Worm (Caenorhabditis elegans) whole organism, early embryonic: Measurements from ENCODE around the gene C34F6.9.

Experiments
- B0310.2 ChIP-seq: sonication (generic microtip); optimal IDR thresholded peaks from 2 replicates; lab custom pipeline; 2016; ENCODE audit warnings: mild to moderate bottlenecking, missing genetic modification characterization, missing compliant biosample characterization
- F13C5.2 ChIP-seq: sonication (generic microtip); optimal IDR thresholded peaks from 2 replicates; lab custom pipeline; 2017; ENCODE audit warnings: mild to moderate bottlenecking, missing genetic modification characterization, inconsistent platforms, missing compliant biosample characterization
- aly-1 ChIP-seq: sonication (generic microtip); optimal IDR thresholded peaks from 2 replicates; lab custom pipeline; 2016; ENCODE audit warnings: missing genetic modification characterization, missing compliant biosample characterization
- ama-1 ChIP-seq: fragments of 150-350 bp; optimal IDR thresholded peaks from 2 replicates; lab custom pipeline; 2014
- ceh-13 ChIP-seq: fragments of 200-800 bp; sonication (Bioruptor generic); optimal IDR thresholded peaks from 2 replicates; lab custom pipeline; 2018; ENCODE audit warnings: mild to moderate bottlenecking, missing genetic modification characterization, missing compliant biosample characterization
- ceh-36 ChIP-seq: sonication (generic microtip); optimal IDR thresholded peaks from 2 replicates; lab custom pipeline; 2016; ENCODE audit warnings: missing genetic modification characterization, inconsistent platforms, missing compliant biosample characterization
- ets-7 ChIP-seq: sonication (generic microtip); optimal IDR thresholded peaks from 2 replicates; lab custom pipeline; 2016; ENCODE audit warnings: missing genotype, missing genetic modification characterization, missing compliant biosample characterization
- flt-1 ChIP-seq: fragments of 200-800 bp; sonication (Bioruptor generic); IDR thresholded peaks from 2 replicates; pipeline ENCODE4 v1.3.6; 2022; ENCODE audit warnings: missing genetic modification characterization, missing compliant biosample characterization
- hmbx-1 ChIP-seq: sonication (generic microtip); optimal IDR thresholded peaks from 2 replicates; lab custom pipeline; 2016; ENCODE audit warnings: mild to moderate bottlenecking, missing genetic modification characterization, missing compliant biosample characterization
- hmg-4 ChIP-seq: fragments of 200-800 bp; sonication (Bioruptor generic); optimal IDR thresholded peaks from 2 replicates; lab custom pipeline; 2018; ENCODE audit warnings: mild to moderate bottlenecking, missing genetic modification characterization, missing compliant biosample characterization
- hnd-1 ChIP-seq: sonication (generic microtip); optimal IDR thresholded peaks from 2 replicates; lab custom pipeline; 2016; ENCODE audit warnings: missing genetic modification characterization, missing compliant biosample characterization
- pes-1 ChIP-seq: fragments of 200-800 bp; sonication (Bioruptor generic); IDR thresholded peaks from 2 replicates; pipeline ENCODE4 v1.3.6; 2022; ENCODE audit warnings: missing genetic modification reagents, missing genetic modification characterization, missing compliant biosample characterization
- scrt-1 ChIP-seq: fragments of 200-800 bp; sonication (Bioruptor generic); IDR thresholded peaks from 2 replicates; pipeline ENCODE4 v1.3.6; 2022; ENCODE audit warnings: missing genetic modification characterization, missing compliant biosample characterization
- sea-1 ChIP-seq: fragments of 200-800 bp; sonication (Bioruptor generic); conservative IDR thresholded peaks from 2 replicates; pipeline ENCODE4 v1.3.6; 2022; ENCODE audit warnings: missing genetic modification characterization, missing compliant biosample characterization
- tbx-11 ChIP-seq: fragments of 200-800 bp; sonication (Bioruptor generic); IDR thresholded peaks from 2 replicates; pipeline ENCODE4 v1.3.6; 2022; ENCODE audit warnings: missing genetic modification characterization, missing compliant biosample characterization
- tbx-37 ChIP-seq: fragments of 200-800 bp; sonication (Bioruptor generic); conservative IDR thresholded peaks from 2 replicates; pipeline ENCODE4 v1.3.6; 2022; ENCODE audit warnings: missing genetic modification reagents, missing genetic modification characterization, missing compliant biosample characterization
- tra-4 ChIP-seq: sonication (generic microtip); optimal IDR thresholded peaks from 2 replicates; lab custom pipeline; 2017; ENCODE audit warnings: missing genetic modification characterization, missing compliant biosample characterization

C34F6.9 gene

DNA sequence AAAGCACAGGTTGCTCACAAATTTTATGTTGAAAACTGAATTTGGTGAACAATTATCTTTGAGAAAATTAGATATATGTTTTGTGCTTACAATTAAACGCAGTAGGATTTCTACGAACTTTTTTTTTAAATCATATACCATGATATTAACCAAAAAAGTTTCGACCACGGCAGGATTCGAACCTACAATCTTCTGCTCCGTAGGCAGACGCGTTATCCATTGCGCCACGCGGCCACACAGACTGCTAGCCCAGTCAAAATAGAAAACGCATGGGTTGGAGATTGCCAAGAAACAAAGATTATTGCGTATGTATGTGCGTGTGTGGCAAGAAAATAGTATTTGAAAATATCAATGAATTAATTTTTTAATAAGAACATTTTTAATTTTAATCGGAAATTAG lies 30.0 kb upstream of the C34F6.9 start:
- peak; percentile 88 for TF ChIP-seq hmg-4
- peak; percentile 36 for TF ChIP-seq ets-7
- TF ChIP-seq F13C5.2 (tag; lab: Kevin White, UChicago): peak; percentile 73
- peak; percentile 78 for TF ChIP-seq ceh-36 (tag; lab: Kevin White, UChicago)
- TF ChIP-seq tbx-11 (GFP tag; lab: Robert Waterston, UW): peak; percentile 86
- TF ChIP-seq aly-1 (tag; lab: Kevin White, UChicago): no peak
- peak; percentile 85; the same call in 1 of the 2 replicates for TF ChIP-seq pes-1 (GFP tag; lab: Robert Waterston, UW)
- TF ChIP-seq ceh-13 (GFP tag; lab: Kevin White, UChicago): peak; percentile 66
- peak; percentile 78 for TF ChIP-seq flt-1 (GFP tag; lab: Robert Waterston, UW)
- no peak for TF ChIP-seq B0310.2 (tag; lab: Kevin White, UChicago)
- TF ChIP-seq ama-1 (lab: Kevin White, UChicago): no peak
- peak; percentile 38 for TF ChIP-seq tra-4
- peak; percentile 68; the same call in 1 of the 2 replicates for TF ChIP-seq sea-1
- peak; percentile 35 for TF ChIP-seq hmbx-1 (tag; lab: Kevin White, UChicago)
- peak; percentile 68; the same call in 1 of the 2 replicates for TF ChIP-seq tbx-37 (GFP tag; lab: Robert Waterston, UW)
- peak; percentile 81 for TF ChIP-seq scrt-1 (GFP tag; lab: Robert Waterston, UW)
- peak; percentile 63 for TF ChIP-seq hnd-1

DNA sequence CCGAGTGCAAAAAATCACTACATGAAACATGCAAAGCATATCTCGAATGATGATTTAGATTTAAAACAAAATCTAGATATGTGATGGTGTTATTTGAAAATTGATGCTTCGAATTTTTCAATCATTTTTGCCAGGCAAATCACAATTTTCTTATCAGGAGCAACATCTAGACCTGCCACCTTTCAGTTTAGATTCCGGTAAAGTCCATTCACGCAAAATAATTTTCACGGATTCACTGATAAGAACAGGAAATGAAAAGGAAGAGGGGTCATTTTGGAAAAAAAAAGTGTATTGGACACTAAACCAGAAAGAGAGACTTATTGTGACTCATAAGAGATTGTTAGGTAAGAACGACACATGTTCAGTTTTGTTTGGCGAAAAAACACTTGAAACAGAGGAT lies 29.5 kb upstream of the C34F6.9 start:
- TF ChIP-seq tra-4: no peak
- TF ChIP-seq ceh-36 (tag; lab: Kevin White, UChicago): no peak
- no peak for TF ChIP-seq ceh-13 (GFP tag; lab: Kevin White, UChicago)
- TF ChIP-seq B0310.2 (tag; lab: Kevin White, UChicago): no peak
- TF ChIP-seq ama-1 (lab: Kevin White, UChicago): no peak
- TF ChIP-seq scrt-1 (GFP tag; lab: Robert Waterston, UW): no peak
- TF ChIP-seq aly-1 (tag; lab: Kevin White, UChicago): no peak
- no peak for TF ChIP-seq hnd-1
- TF ChIP-seq pes-1 (GFP tag; lab: Robert Waterston, UW): no peak
- TF ChIP-seq sea-1: no peak
- TF ChIP-seq tbx-37 (GFP tag; lab: Robert Waterston, UW): no peak
- no peak for TF ChIP-seq F13C5.2 (tag; lab: Kevin White, UChicago)
- no peak for TF ChIP-seq flt-1 (GFP tag; lab: Robert Waterston, UW)
- TF ChIP-seq tbx-11 (GFP tag; lab: Robert Waterston, UW): no peak
- no peak for TF ChIP-seq hmbx-1 (tag; lab: Kevin White, UChicago)
- no peak for TF ChIP-seq hmg-4
- no peak for TF ChIP-seq ets-7

DNA sequence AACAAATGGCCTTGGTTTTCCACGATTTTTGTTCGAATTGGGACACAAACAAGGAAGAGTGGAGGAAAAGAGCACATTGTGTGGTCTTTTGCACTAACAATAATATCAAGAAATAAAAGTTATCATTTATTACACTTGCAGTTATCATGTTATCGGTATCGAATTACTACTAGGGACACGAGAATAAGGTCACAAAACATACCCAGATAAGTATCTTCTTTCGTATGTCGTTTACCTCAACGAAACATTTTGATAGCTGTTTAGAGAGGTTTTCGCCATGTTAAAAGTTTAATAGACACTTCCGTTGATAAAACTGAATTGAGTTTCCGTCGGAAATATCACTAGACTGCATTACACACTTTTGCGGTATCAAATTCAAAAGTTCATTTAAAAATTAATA lies 28.5 kb upstream of the C34F6.9 start:
- TF ChIP-seq ceh-36 (tag; lab: Kevin White, UChicago) (no peak), hnd-1 (no peak), tbx-37 (GFP tag; lab: Robert Waterston, UW) (no peak), hmg-4 (no peak), tra-4 (no peak), pes-1 (GFP tag; lab: Robert Waterston, UW) (no peak), flt-1 (GFP tag; lab: Robert Waterston, UW) (no peak)

DNA sequence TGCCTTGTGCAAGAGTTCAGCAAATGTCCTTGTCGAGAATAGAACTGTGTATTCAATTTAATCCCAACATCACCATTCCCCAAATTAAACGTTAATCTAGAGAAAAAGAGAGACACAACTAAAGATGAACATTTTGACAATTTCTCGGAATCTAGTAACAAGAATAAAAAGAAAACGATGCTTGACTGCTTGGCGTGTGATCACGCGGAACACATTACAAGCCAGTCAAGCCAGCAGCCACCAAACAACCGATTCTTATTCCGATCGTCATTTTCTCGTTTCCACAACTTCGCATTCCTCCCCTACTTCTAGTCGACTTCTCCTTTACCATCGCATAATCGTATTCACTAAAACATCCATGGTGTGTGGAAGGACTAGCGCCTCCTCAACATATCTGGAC lies 26.9 kb upstream of the C34F6.9 start:
- TF ChIP-seq tra-4: no peak
- TF ChIP-seq ceh-13 (GFP tag; lab: Kevin White, UChicago): no peak
- no peak for TF ChIP-seq scrt-1 (GFP tag; lab: Robert Waterston, UW)
- TF ChIP-seq hnd-1: no peak
- no peak for TF ChIP-seq B0310.2 (tag; lab: Kevin White, UChicago)
- no peak for TF ChIP-seq aly-1 (tag; lab: Kevin White, UChicago)
- no peak for TF ChIP-seq ceh-36 (tag; lab: Kevin White, UChicago)
- no peak for TF ChIP-seq F13C5.2 (tag; lab: Kevin White, UChicago)
- no peak for TF ChIP-seq ama-1 (lab: Kevin White, UChicago)
- TF ChIP-seq pes-1 (GFP tag; lab: Robert Waterston, UW): no peak
- no peak for TF ChIP-seq hmg-4

DNA sequence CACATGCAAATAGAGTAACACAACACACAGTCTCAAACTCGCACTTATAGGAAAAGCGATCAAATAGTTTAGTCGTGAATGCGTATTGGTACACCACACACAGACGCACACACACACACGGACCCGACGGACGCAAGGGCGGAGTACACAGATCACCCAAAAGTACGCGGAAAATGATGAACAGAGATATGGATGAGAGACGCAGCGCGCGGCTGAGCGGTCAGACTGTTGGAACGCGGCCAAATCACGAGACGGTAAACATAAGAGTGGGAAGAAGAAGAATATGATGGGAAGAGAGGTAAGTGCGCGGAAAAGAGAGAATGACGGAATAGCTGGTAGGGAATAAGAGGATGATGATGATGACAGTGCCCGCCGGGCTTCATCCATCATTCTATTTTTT lies 25.6 kb upstream of the C34F6.9 start:
- TF ChIP-seq ceh-36 (tag; lab: Kevin White, UChicago) (no peak), hmg-4 (peak; percentile 46)

DNA sequence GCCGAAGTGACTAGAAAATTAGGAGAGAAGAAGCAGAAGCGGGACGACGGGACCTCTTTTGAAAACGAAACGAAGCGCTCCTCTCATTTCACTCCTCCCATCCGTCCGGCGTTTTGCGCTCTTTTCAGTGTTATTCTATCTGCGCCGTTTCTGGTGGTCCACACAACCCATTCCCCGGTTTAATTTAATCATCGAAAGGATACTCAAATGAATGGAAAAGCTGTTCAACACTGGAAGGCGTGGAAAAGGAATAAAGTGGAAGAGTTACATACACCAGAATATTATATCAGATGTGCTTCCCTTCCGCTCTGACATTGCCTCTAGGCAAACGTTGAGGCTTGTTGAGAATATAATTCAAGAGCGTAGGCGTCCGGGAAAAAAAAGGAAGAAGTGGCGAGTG lies 22.6 kb upstream of the C34F6.9 start:
- TF ChIP-seq ama-1 (lab: Kevin White, UChicago) (no peak), aly-1 (tag; lab: Kevin White, UChicago) (no peak), tbx-11 (GFP tag; lab: Robert Waterston, UW) (no peak), ets-7 (no peak), B0310.2 (tag; lab: Kevin White, UChicago) (no peak), ceh-36 (tag; lab: Kevin White, UChicago) (no peak), pes-1 (GFP tag; lab: Robert Waterston, UW) (no peak), ceh-13 (GFP tag; lab: Kevin White, UChicago) (no peak), sea-1 (no peak), scrt-1 (GFP tag; lab: Robert Waterston, UW) (no peak), flt-1 (GFP tag; lab: Robert Waterston, UW) (no peak)

DNA sequence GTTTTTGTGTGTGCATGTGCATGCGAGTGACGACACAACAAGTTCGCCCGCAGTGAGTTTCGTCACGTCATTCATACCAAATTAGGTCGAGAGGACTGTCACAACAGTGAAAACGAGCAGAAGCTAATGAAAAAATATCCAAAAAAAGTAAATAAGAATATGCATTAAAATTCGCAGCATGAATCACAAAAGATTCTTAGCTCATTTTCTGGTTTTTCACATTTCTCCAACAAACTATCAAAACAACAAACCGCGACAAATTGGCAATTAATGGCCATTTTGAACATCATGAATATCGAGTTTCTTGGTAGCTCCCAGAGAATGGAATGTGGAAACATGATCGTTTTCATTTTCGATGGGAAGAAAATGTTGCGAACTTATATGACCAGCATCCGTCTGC lies 21.2 kb upstream of the C34F6.9 start:
- TF ChIP-seq B0310.2 (tag; lab: Kevin White, UChicago) (no peak), hmbx-1 (tag; lab: Kevin White, UChicago) (no peak), hmg-4 (no peak), ets-7 (no peak), tbx-37 (GFP tag; lab: Robert Waterston, UW) (no peak), F13C5.2 (tag; lab: Kevin White, UChicago) (no peak), flt-1 (GFP tag; lab: Robert Waterston, UW) (no peak), ceh-13 (GFP tag; lab: Kevin White, UChicago) (no peak), hnd-1 (no peak), aly-1 (tag; lab: Kevin White, UChicago) (no peak), ama-1 (lab: Kevin White, UChicago) (no peak), scrt-1 (GFP tag; lab: Robert Waterston, UW) (no peak), ceh-36 (tag; lab: Kevin White, UChicago) (no peak), tra-4 (no peak), tbx-11 (GFP tag; lab: Robert Waterston, UW) (no peak), sea-1 (no peak), pes-1 (GFP tag; lab: Robert Waterston, UW) (no peak)
